Fruit fly (Drosophila melanogaster) whole organism, pupa: ENCODE results near the gene COX5A.

Experiments used
- CG8301 ChIP-seq: fragments of 200-800 bp; sonication (Bioruptor generic); optimal IDR thresholded peaks from 2 replicates; lab custom pipeline; 2018; ENCODE audit warnings: missing biosample characterization, mild to moderate bottlenecking, missing genetic modification characterization
- Snoo ChIP-seq: fragments of 200-800 bp; sonication (Bioruptor generic); optimal IDR thresholded peaks from 3 replicates; lab custom pipeline; 2017; ENCODE audit warnings: missing biosample characterization, mild to moderate bottlenecking, missing genetic modification characterization, inconsistent platforms

DNA sequence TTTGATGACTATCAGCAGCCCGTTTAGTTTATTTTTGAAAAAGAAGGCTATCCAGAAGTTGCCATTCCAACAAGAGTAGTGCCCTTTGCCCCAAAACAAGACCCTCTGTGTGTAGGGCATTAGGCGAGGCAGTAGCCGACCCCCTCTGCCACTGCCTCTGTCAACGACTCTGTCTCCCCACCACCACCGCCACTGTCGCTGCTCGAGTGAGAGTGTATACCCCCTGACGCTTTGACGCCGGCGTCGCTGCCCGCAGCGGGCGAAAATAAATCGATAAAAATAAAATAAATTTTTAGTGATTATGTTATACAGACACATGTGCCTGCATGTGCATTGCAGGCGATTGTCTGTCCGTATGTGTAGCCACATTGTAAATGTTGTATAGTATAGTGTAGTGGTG lies 42.1 kb upstream of the COX5A start:
- no peak for TF ChIP-seq Snoo (tag; lab: Kevin White, UChicago)
- TF ChIP-seq CG8301 (tag; lab: Kevin White, UChicago) = no peak
